Worm (Caenorhabditis elegans): Measurements from ENCODE around the gene fbxa-36.

Gene fbxa-36

DNA sequence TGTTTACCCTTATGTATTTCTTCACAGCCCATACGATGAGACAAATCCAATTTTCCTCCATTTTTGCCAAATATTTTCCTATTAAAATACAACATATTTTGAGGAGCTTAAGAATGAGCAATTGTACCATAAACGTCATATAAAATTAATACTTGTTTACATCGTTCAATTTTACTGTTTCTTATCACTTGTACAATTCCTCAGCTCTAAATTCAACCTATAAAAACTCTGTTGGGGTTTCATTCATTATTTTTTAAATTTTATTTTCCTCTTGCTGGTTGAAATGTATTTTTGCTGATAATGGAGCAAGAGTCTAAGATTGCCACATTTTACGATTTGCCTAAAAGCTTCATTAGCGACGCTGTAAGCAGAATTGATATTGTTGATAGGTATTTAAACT is 10.4 kb upstream of the fbxa-36 start, which contains the start of gene fbxa-75:
TSS of gene fbxa-75 (plus strand) at position 301 of the 400 bp plus-strand sequence.
- TF ChIP-seq ceh-16 (tag; optimal IDR thresholded peaks at IDR 0.05) (no peak), nhr-67 (tag; optimal IDR thresholded peaks at IDR 0.05) (no peak), pha-4 (tag; optimal IDR thresholded peaks at IDR 0.05) (no peak), fkh-2 (tag; optimal IDR thresholded peaks at IDR 0.05) (no peak), egl-27 (tag; optimal IDR thresholded peaks at IDR 0.05) (no peak), lsy-12 (tag; optimal IDR thresholded peaks at IDR 0.05) (no peak), fos-1 (tag; optimal IDR thresholded peaks at IDR 0.05) (no peak)

DNA sequence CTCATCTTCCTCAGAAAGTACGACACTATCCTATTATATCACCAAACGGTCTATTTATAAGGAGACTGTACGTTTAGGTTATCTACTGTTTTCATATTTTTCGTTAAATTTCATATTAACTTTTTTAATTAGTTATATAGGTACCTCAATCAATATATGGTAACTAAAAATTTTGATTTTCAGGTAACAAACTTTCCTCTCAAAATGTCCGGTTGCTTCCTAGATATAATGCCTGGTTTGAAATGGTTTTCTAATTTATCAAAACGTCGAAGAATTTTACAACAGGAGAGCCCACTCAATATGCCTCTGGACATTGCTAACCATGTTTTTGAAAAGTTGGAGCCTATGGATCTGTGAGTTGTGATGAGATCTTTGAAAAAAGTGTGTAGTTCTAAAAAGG is 4.6 kb upstream of the fbxa-36 start, which contains the start of gene fbxa-28:
TSS of gene fbxa-28 (plus strand) at position 301 of the 400 bp plus-strand sequence.
- TF ChIP-seq nhr-67 (tag; optimal IDR thresholded peaks at IDR 0.05) (no peak), hmg-11 (tag; optimal IDR thresholded peaks at IDR 0.05) (no peak), lin-39 (tag; optimal IDR thresholded peaks at IDR 0.05) (no peak), ceh-82 (tag; optimal IDR thresholded peaks at IDR 0.05) (no peak), R02D3.7 (tag; optimal IDR thresholded peaks at IDR 0.05) (no peak), elt-2 (tag; optimal IDR thresholded peaks at IDR 0.05) (no peak), unc-62 (GFP tag; optimal IDR thresholded peaks at IDR 0.05) (no peak), nhr-77 (tag; optimal IDR thresholded peaks at IDR 0.05) (no peak), nhr-76 (tag; optimal IDR thresholded peaks at IDR 0.05) (no peak), jun-1 (tag; optimal IDR thresholded peaks at IDR 0.05) (no peak), ztf-4 (tag; optimal IDR thresholded peaks at IDR 0.05) (no peak), daf-12 (tag; optimal IDR thresholded peaks at IDR 0.05) (no peak), nfya-1 (tag; optimal IDR thresholded peaks at IDR 0.05; ENCODE audit: insufficient read depth) (no peak), nhr-28 (tag; optimal IDR thresholded peaks at IDR 0.05) (no peak), lsy-12 (tag; optimal IDR thresholded peaks at IDR 0.05) (no peak)

DNA sequence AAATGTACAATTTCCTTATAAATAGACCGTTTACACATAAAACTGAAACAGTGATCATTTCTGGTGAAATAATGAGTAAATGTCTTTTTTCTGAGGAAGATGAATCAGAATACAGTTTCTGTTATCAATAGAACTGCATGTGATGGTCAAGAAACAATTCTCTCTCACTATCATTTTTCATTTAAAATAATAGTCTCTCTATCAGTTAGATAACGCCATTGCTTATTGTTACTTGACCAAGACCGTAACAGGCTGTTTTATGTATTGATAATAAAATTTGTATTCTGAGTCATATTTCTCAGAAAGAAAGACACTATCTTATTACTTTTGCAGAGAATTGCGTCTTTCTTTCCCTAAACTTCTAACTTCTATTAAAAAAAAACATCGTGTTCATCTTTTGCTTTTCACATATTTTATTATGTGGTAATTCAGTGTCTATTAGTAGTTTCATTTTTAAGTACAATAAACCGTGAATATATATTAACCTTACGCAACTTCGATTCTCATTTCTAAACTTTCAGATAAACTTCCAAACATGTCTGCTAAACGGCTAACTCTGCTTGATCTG is 2.2 kb upstream of the fbxa-36 start, which contains the start of gene fbxa-35:
TSS of gene fbxa-35 (plus strand) at position 518 of the 568 bp plus-strand sequence.
- no peak for TF ChIP-seq nhr-23 (tag; optimal IDR thresholded peaks at IDR 0.05)
- TF ChIP-seq elt-2 (tag; optimal IDR thresholded peaks at IDR 0.05), result peak; percentile 63
- no peak for TF ChIP-seq elt-1 (tag; optimal IDR thresholded peaks at IDR 0.05)
- no peak for TF ChIP-seq ztf-4 (tag; optimal IDR thresholded peaks at IDR 0.05)
- no peak for TF ChIP-seq ceh-16 (tag; optimal IDR thresholded peaks at IDR 0.05)
- no peak for TF ChIP-seq ZK546.5 (tag; optimal IDR thresholded peaks at IDR 0.05)
- no peak for TF ChIP-seq lsy-12 (tag; optimal IDR thresholded peaks at IDR 0.05)
- TF ChIP-seq nhr-11 (tag; optimal IDR thresholded peaks at IDR 0.05), result no peak
- TF ChIP-seq pqm-1 (tag; optimal IDR thresholded peaks at IDR 0.05), result peak; percentile 86
- TF ChIP-seq nhr-237 (tag; optimal IDR thresholded peaks at IDR 0.05), result no peak
- TF ChIP-seq sea-2 (GFP tag; optimal IDR thresholded peaks at IDR 0.05), result no peak
- TF ChIP-seq egl-5 (tag; optimal IDR thresholded peaks at IDR 0.05), result no peak

DNA sequence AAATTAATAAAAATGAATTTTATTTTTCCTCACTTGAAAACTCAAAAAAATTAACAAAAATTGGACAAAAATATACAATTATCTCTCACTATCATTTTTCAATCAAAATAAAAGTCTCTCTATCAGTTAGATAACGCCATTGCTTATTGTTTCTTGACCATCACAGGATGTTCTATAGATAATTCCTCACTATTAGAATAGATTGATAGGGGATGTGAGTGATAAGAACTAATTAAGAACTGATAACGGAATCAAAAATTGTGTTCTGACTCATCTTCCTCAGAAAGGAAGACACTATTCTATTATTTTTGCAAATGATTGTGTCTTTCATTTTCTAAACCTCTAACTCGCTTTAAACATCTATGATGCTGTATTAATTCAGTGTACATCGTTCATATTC is 3.9 kb downstream of the fbxa-36 start:
- TF ChIP-seq hmg-11 (tag; optimal IDR thresholded peaks at IDR 0.05), result no peak
- no peak for TF ChIP-seq nhr-76 (tag; optimal IDR thresholded peaks at IDR 0.05)
- no peak for TF ChIP-seq nhr-12 (tag; optimal IDR thresholded peaks at IDR 0.05)
- peak in 1 of 3 experiments; percentile 51 for TF ChIP-seq elt-3 (tag; optimal IDR thresholded peaks at IDR 0.05)
- TF ChIP-seq pqm-1 (tag; optimal IDR thresholded peaks at IDR 0.05), result peak; percentile 87
- no peak for TF ChIP-seq egl-27 (tag; optimal IDR thresholded peaks at IDR 0.05)
- TF ChIP-seq elt-2 (tag; optimal IDR thresholded peaks at IDR 0.05), result peak; percentile 75
- TF ChIP-seq ceh-9 (tag; optimal IDR thresholded peaks at IDR 0.05), result no peak
- peak; percentile 31 for TF ChIP-seq jun-1 (tag; optimal IDR thresholded peaks at IDR 0.05)

DNA sequence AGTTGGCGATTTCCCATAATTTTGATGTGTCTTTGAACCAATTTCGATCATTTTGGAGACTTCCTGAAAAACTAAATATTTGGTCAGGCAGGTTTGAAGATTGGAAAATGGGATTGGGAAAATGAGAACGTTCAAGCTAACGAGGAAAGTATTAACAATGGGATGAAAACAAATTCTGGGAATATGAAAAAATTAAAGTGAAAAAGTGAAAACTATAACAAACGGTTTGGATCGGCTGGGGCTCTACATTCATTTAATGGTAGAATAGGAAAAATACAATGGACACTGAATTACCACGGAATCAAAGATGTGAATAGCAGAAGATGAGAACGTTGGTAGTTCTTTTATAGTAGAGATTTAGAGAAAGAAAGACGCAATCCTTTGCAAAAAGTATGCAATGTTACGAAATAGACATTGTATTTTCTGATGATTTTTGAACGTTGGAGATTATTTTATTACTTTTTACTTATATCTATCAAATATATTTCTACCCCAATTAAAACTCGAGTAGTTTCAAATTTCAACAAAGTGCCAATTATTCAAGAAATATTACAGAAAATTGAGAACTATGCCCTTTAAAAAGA is 4.5 kb downstream of the fbxa-36 start, which contains the start of gene fbxa-50:
TSS of gene fbxa-50 (minus strand) at position 51 of the 584 bp plus-strand sequence.
- TF ChIP-seq nhr-12 (tag; optimal IDR thresholded peaks at IDR 0.05) (no peak), mdl-1 (tag; optimal IDR thresholded peaks at IDR 0.05) (no peak), nfya-1 (tag; optimal IDR thresholded peaks at IDR 0.05; ENCODE audit: insufficient read depth) (no peak), elt-3 (tag; optimal IDR thresholded peaks at IDR 0.05) (no peak), hmg-11 (tag; optimal IDR thresholded peaks at IDR 0.05) (no peak), egl-5 (tag; optimal IDR thresholded peaks at IDR 0.05) (no peak), jun-1 (tag; optimal IDR thresholded peaks at IDR 0.05) (no peak), nhr-77 (tag; optimal IDR thresholded peaks at IDR 0.05) (no peak), nhr-11 (tag; optimal IDR thresholded peaks at IDR 0.05) (no peak), nhr-67 (tag; optimal IDR thresholded peaks at IDR 0.05) (no peak), pqm-1 (tag; optimal IDR thresholded peaks at IDR 0.05) (no peak), nhr-28 (tag; optimal IDR thresholded peaks at IDR 0.05) (no peak), nhr-25 (tag; optimal IDR thresholded peaks at IDR 0.05) (no peak), fkh-2 (tag; optimal IDR thresholded peaks at IDR 0.05) (no peak), nhr-237 (tag; optimal IDR thresholded peaks at IDR 0.05) (no peak), aly-2 (tag; optimal IDR thresholded peaks at IDR 0.05) (no peak)

All from whole organism, L3 larva.